Worm (Caenorhabditis elegans): Measurements from ENCODE around the gene F07C3.16.

Gene F07C3.16

DNA sequence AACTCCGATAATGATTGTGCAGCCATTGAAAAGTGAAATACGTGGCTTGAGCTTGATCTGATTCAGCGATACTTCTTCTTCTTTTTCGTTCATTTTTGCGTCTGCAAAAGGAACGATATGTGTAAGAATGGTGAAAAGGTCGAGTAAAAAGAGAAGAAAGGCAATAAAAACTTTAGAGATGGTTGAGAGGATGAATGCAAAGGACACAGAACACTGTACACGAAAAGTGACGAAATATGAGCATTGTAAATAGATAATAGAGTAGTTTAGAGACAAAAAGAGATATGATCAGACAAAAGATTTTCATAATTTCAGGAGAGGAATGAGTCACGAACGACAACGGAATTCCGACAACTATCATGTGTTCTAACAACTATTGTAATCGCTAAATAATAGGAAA, 11.1 kb downstream of the F07C3.16 start, which contains the start of gene aat-2:
Gene aat-2 (minus strand): TSS at position 101 of the 400 bp plus-strand sequence.
- TF ChIP-seq tra-4 (tag; optimal IDR thresholded peaks at IDR 0.05) (no peak), ceh-13 (GFP tag; optimal IDR thresholded peaks at IDR 0.05) (no peak), hmg-4 (GFP tag; optimal IDR thresholded peaks at IDR 0.05) (no peak), tbx-11 (GFP tag; IDR thresholded peaks at IDR 0.05) (no peak), tbx-37 (GFP tag; conservative IDR thresholded peaks at IDR 0.05) (no peak)

DNA sequence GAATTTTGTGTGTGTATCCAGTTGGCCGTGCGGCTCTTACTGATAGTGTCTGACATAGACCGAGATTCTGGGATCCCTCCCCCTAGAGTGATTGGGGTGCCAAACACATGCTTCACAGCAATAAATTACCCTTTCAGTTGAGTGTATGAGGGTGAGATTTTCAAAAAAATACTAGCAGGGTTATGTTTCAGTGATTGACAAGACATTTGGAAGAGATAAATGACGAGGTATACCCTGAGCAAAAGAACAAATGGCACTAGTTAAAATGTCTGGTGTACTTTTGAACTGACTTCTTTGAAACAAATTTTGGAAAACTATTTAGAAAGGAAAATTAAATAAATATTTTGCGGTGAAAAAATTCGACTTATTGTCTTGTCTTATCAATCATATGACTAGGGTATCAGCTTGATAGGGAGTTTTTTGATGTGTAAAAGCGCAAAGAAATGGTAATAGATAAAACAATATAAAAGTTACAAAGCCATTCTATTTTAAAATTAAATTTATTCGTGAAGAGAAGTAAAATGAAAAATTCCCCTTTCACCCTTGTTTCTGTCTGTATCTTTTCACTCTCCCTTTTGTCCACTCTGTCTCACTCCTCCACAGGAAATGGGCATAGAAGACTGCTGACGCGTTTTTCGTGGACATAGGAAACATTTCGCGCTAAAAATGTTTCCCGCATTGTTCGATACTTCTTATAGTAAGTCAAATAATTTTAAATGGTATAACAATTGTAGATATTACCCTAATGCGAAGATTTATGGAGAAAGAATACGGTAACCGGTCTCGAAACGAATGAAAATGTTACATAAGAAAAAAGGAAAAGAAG, 14.0 kb downstream of the F07C3.16 start, which contains the start of gene glo-4:
Gene glo-4 (minus strand): TSS at position 51 of the 826 bp plus-strand sequence.
- TF ChIP-seq hnd-1 (tag; optimal IDR thresholded peaks at IDR 0.05): no peak
- TF ChIP-seq B0310.2 (tag; optimal IDR thresholded peaks at IDR 0.05): no peak
- TF ChIP-seq ceh-13 (GFP tag; optimal IDR thresholded peaks at IDR 0.05): no peak

DNA sequence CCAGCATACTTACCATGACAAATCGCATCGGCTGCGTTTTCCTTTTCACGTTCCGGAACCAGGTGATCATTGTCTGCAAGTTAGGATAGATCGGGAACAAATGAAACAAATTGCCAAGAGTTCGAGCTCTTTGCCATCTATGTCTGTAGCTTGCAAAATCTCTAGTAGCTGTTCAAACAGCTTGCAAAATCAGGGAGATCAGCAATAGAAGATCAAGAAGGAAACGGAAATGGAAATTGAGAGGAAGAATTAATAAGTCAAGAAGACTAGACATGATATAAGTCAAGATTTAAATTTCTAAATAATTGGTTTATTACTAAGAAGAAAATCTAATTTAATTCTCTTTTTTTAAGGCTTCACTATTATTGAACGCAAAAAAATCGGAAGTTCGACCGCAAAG, 25.1 kb downstream of the F07C3.16 start, which contains the start of gene F07C3.3:
Gene F07C3.3 (minus strand): TSS at position 101 of the 400 bp plus-strand sequence.
- TF ChIP-seq ets-7 (tag; optimal IDR thresholded peaks at IDR 0.05): no peak
- TF ChIP-seq ceh-36 (tag; optimal IDR thresholded peaks at IDR 0.05): no peak
- TF ChIP-seq scrt-1 (GFP tag; IDR thresholded peaks at IDR 0.05): no peak
- no peak for TF ChIP-seq pes-1 (GFP tag; IDR thresholded peaks at IDR 0.05)
- no peak for TF ChIP-seq sea-1 (GFP tag; conservative IDR thresholded peaks at IDR 0.05)
- TF ChIP-seq F13C5.2 (tag; optimal IDR thresholded peaks at IDR 0.05): no peak
- TF ChIP-seq B0310.2 (tag; optimal IDR thresholded peaks at IDR 0.05): no peak
- TF ChIP-seq tbx-37 (GFP tag; conservative IDR thresholded peaks at IDR 0.05): no peak
- TF ChIP-seq hmg-4 (GFP tag; optimal IDR thresholded peaks at IDR 0.05): no peak
- TF ChIP-seq tra-4 (tag; optimal IDR thresholded peaks at IDR 0.05): no peak
- TF ChIP-seq hmbx-1 (tag; optimal IDR thresholded peaks at IDR 0.05): no peak
- no peak for TF ChIP-seq tbx-11 (GFP tag; IDR thresholded peaks at IDR 0.05)
- no peak for TF ChIP-seq ceh-13 (GFP tag; optimal IDR thresholded peaks at IDR 0.05)
- no peak for TF ChIP-seq aly-1 (tag; optimal IDR thresholded peaks at IDR 0.05)
- TF ChIP-seq flt-1 (GFP tag; IDR thresholded peaks at IDR 0.05): no peak
- no peak for TF ChIP-seq hnd-1 (tag; optimal IDR thresholded peaks at IDR 0.05)

DNA sequence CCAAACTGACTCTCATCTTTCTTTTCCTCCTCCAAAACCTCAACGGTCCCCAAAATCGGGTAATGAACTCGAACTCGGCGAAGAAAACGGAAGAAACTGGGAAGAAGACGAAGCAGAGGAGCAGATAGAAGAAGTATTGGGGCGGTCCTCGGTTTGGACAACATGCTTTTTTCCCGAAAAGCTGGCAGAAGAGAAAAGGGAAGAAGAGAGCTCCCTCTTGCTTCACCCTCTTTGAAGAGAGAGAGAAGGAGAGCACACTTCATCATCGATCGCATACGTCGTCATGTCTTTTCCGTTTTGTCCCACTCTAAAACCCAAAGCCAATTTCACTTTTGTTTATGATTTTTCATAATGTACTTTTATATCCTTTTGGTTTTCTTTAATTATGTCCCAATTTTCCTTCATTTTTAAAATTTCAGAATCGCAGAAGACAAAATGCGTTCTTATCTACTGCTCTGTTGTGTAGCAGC, 31.7 kb downstream of the F07C3.16 start, which contains the start of gene F07C3.2:
Gene F07C3.2 (plus strand): TSS at position 420 of the 470 bp plus-strand sequence.
- TF ChIP-seq hmbx-1 (tag; optimal IDR thresholded peaks at IDR 0.05): no peak
- TF ChIP-seq hnd-1 (tag; optimal IDR thresholded peaks at IDR 0.05): no peak
- no peak for TF ChIP-seq ets-7 (tag; optimal IDR thresholded peaks at IDR 0.05)
- TF ChIP-seq flt-1 (GFP tag; IDR thresholded peaks at IDR 0.05): no peak
- TF ChIP-seq sea-1 (GFP tag; conservative IDR thresholded peaks at IDR 0.05): no peak
- no peak for TF ChIP-seq B0310.2 (tag; optimal IDR thresholded peaks at IDR 0.05)
- no peak for TF ChIP-seq ceh-36 (tag; optimal IDR thresholded peaks at IDR 0.05)

DNA sequence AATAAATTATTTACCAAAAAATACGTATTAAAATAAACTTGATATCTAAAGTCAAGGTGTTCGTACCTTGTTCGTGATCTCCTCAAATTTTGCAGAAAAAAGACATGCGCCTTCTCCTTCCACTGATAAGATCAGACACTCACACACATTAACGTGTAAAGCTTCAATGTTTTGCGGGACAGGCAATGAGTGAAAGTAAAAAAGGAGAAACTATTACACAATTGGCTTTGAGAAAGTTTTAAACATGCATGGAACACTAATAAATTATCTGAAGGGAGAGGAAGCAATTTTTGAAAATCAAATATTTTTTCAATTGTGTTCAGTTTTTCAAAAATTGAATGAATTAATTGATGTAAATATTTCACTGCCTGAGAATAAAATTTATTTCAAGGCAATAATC, 32.4 kb downstream of the F07C3.16 start:
- no peak for TF ChIP-seq ceh-13 (GFP tag; optimal IDR thresholded peaks at IDR 0.05)
- TF ChIP-seq sea-1 (GFP tag; conservative IDR thresholded peaks at IDR 0.05): no peak
- TF ChIP-seq aly-1 (tag; optimal IDR thresholded peaks at IDR 0.05): no peak
- TF ChIP-seq flt-1 (GFP tag; IDR thresholded peaks at IDR 0.05): no peak
- no peak for TF ChIP-seq hmg-4 (GFP tag; optimal IDR thresholded peaks at IDR 0.05)
- TF ChIP-seq tra-4 (tag; optimal IDR thresholded peaks at IDR 0.05): no peak
- TF ChIP-seq tbx-37 (GFP tag; conservative IDR thresholded peaks at IDR 0.05): no peak
- no peak for TF ChIP-seq pes-1 (GFP tag; IDR thresholded peaks at IDR 0.05)
- no peak for TF ChIP-seq hnd-1 (tag; optimal IDR thresholded peaks at IDR 0.05)
- TF ChIP-seq hmbx-1 (tag; optimal IDR thresholded peaks at IDR 0.05): no peak
- no peak for TF ChIP-seq scrt-1 (GFP tag; IDR thresholded peaks at IDR 0.05)
- TF ChIP-seq ets-7 (tag; optimal IDR thresholded peaks at IDR 0.05): no peak
- TF ChIP-seq F13C5.2 (tag; optimal IDR thresholded peaks at IDR 0.05): no peak

DNA sequence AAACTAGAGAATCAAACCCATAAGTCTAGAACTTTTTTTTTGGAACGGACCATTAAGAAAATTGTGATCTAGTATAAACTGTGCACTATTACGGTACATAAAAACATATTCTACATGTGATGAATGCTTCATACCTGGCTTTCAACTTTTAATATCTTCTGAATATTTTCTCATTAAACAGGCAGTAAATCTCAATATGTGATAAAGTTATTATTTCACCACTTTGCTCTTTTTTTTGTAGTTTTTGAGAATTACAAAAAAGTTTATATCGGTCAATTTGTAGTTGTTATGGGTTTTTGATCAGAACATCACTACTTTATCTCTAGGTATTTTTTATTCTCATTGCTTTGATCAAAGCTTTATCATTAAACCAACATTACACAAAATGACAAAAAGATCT, 33.0 kb downstream of the F07C3.16 start:
- TF ChIP-seq flt-1 (GFP tag; IDR thresholded peaks at IDR 0.05): no peak
- no peak for TF ChIP-seq hnd-1 (tag; optimal IDR thresholded peaks at IDR 0.05)
- TF ChIP-seq aly-1 (tag; optimal IDR thresholded peaks at IDR 0.05): no peak
- TF ChIP-seq pes-1 (GFP tag; IDR thresholded peaks at IDR 0.05): no peak
- no peak for TF ChIP-seq tbx-37 (GFP tag; conservative IDR thresholded peaks at IDR 0.05)
- TF ChIP-seq tra-4 (tag; optimal IDR thresholded peaks at IDR 0.05): no peak
- no peak for TF ChIP-seq ama-1 (optimal IDR thresholded peaks at IDR 0.05)
- no peak for TF ChIP-seq ceh-13 (GFP tag; optimal IDR thresholded peaks at IDR 0.05)
- TF ChIP-seq B0310.2 (tag; optimal IDR thresholded peaks at IDR 0.05): no peak
- no peak for TF ChIP-seq ets-7 (tag; optimal IDR thresholded peaks at IDR 0.05)
- TF ChIP-seq ceh-36 (tag; optimal IDR thresholded peaks at IDR 0.05): no peak
- no peak for TF ChIP-seq tbx-11 (GFP tag; IDR thresholded peaks at IDR 0.05)
- TF ChIP-seq scrt-1 (GFP tag; IDR thresholded peaks at IDR 0.05): no peak
- TF ChIP-seq sea-1 (GFP tag; conservative IDR thresholded peaks at IDR 0.05): no peak
- no peak for TF ChIP-seq hmbx-1 (tag; optimal IDR thresholded peaks at IDR 0.05)
- no peak for TF ChIP-seq hmg-4 (GFP tag; optimal IDR thresholded peaks at IDR 0.05)
- no peak for TF ChIP-seq F13C5.2 (tag; optimal IDR thresholded peaks at IDR 0.05)

DNA sequence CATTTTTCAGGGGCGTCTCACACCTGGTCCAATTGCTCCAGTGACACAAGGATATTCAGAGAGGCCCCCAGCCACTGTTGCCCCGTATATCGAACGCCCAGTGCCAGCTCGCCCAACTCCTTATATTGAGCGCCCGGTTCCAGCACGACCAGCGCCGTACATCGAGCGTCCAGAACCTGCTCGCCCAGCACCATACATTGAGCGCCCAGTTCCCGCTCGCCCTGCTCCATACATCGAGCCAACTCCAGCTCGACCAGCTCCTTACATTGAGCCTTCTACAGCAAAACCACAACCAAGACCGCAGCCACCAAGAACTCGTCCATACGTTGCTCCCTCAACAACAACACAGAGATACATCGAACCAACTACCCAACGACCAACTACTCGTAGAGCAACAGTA, 34.5 kb downstream of the F07C3.16 start:
- TF ChIP-seq hnd-1 (tag; optimal IDR thresholded peaks at IDR 0.05): no peak
- TF ChIP-seq tra-4 (tag; optimal IDR thresholded peaks at IDR 0.05): no peak
- no peak for TF ChIP-seq pes-1 (GFP tag; IDR thresholded peaks at IDR 0.05)
- TF ChIP-seq tbx-37 (GFP tag; conservative IDR thresholded peaks at IDR 0.05): no peak
- no peak for TF ChIP-seq hmg-4 (GFP tag; optimal IDR thresholded peaks at IDR 0.05)
- no peak for TF ChIP-seq B0310.2 (tag; optimal IDR thresholded peaks at IDR 0.05)
- TF ChIP-seq ets-7 (tag; optimal IDR thresholded peaks at IDR 0.05): no peak
- TF ChIP-seq flt-1 (GFP tag; IDR thresholded peaks at IDR 0.05): no peak
- no peak for TF ChIP-seq aly-1 (tag; optimal IDR thresholded peaks at IDR 0.05)
- TF ChIP-seq F13C5.2 (tag; optimal IDR thresholded peaks at IDR 0.05): no peak
- no peak for TF ChIP-seq ceh-36 (tag; optimal IDR thresholded peaks at IDR 0.05)
- TF ChIP-seq hmbx-1 (tag; optimal IDR thresholded peaks at IDR 0.05): no peak
- TF ChIP-seq ama-1 (optimal IDR thresholded peaks at IDR 0.05): no peak
- no peak for TF ChIP-seq tbx-11 (GFP tag; IDR thresholded peaks at IDR 0.05)
- TF ChIP-seq ceh-13 (GFP tag; optimal IDR thresholded peaks at IDR 0.05): no peak
- no peak for TF ChIP-seq scrt-1 (GFP tag; IDR thresholded peaks at IDR 0.05)

All from whole organism, early embryonic.